Worm (Caenorhabditis elegans) whole organism, midembryonic: ENCODE data around the gene srj-32.
"Not testable (repeated sequence)": the region's sequence is repeated elsewhere in the genome, so short reads cannot be mapped to it uniquely, and the experiment has no call there.

Experiments used
- T22C8.4 ChIP-seq: fragments of 200-800 bp; sonication (Bioruptor generic); IDR thresholded peaks from 2 replicates; pipeline ENCODE4 v1.3.6; 2022; ENCODE audit warnings: missing genetic modification characterization, missing compliant biosample characterization
- cog-1 ChIP-seq: sonication (generic microtip); optimal IDR thresholded peaks from 2 replicates; lab custom pipeline; 2016; ENCODE audit warnings: missing genetic modification characterization, missing compliant biosample characterization
- flt-1 ChIP-seq: fragments of 200-800 bp; sonication (Bioruptor generic); IDR thresholded peaks from 2 replicates; pipeline ENCODE4 v1.3.6; 2022; ENCODE audit warnings: missing genetic modification characterization, missing compliant biosample characterization
- klf-2 ChIP-seq: fragments of 200-800 bp; sonication (Bioruptor generic); conservative IDR thresholded peaks from 2 replicates; pipeline ENCODE4 v1.3.6; 2022; ENCODE audit warnings: missing genetic modification reagents, missing genetic modification characterization, missing compliant biosample characterization
- med-1 ChIP-seq: sonication (generic microtip); optimal IDR thresholded peaks from 2 replicates; lab custom pipeline; 2017; ENCODE audit warnings: missing genetic modification characterization, mild to moderate bottlenecking, missing compliant biosample characterization, antibody characterized with exemption, missing genetic modification reagents; ENCODE audit not compliant: insufficient read depth
- ref-1 ChIP-seq: fragments of 200-800 bp; sonication (Bioruptor generic); conservative IDR thresholded peaks from 2 replicates; pipeline ENCODE4 v1.3.6; 2022; ENCODE audit warnings: missing genetic modification reagents, missing genetic modification characterization, missing compliant biosample characterization
- tab-1 ChIP-seq: fragments of 200-800 bp; sonication (Bioruptor generic); IDR thresholded peaks from 2 replicates; pipeline ENCODE4 v1.3.6; 2022; ENCODE audit warnings: missing genetic modification characterization, missing compliant biosample characterization
- ztf-23 ChIP-seq: fragments of 200-800 bp; sonication (Bioruptor generic); IDR thresholded peaks from 2 replicates; pipeline ENCODE4 v1.3.6; 2022; ENCODE audit warnings: missing genetic modification reagents, missing genetic modification characterization, missing compliant biosample characterization
- ztf-29 ChIP-seq: fragments of 200-800 bp; sonication (Bioruptor generic); IDR thresholded peaks from 2 replicates; pipeline ENCODE4 v1.3.6; 2022; ENCODE audit warnings: missing genetic modification reagents, missing genetic modification characterization, missing compliant biosample characterization

The srj-32 gene

DNA sequence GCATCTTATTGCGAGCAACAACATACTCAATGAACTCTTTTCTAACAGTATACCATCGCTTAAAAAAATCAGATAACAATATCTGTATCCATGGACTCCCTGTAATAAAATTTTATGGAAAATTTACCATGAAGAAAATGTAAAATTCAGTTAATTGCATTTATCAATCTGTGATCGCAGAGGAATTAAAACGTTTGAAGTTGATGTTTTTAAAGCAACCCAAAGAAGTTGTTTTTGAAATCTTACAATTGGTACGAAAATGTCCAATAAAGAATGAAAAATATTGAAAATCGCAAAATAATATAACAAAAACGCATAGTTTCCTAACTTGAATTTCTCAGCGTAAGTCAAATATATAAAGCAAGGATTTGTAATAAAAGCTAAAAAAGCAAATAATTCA lies at the start of gene srj-32:
Gene srj-32 (minus strand): TSS at position 101 of the 400 bp plus-strand sequence.
- no peak for TF ChIP-seq flt-1
- no peak for TF ChIP-seq ref-1 (GFP tag; lab: Robert Waterston, UW)

DNA sequence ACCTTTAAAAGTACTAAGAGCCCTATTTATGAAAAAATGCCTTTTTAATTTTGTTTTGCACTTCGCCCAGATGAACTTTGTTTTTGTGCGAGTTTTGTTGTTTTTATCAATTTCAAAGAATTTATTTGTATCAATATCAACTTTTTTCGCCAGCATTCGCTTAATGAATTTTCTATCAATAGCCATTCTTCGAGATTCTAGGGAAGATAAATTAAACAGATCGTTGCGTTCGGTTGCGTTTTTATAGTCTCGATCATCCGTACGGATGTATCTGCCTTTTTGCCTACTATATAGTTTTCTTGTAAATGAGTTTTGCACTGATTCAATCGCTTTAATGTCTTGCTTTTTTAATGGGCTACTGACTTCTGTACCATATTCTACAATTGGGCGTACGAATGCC lies 48.3 kb upstream of the srj-32 start, which contains the start of gene nhr-147:
Gene nhr-147 (plus strand): TSS at position 301 of the 400 bp plus-strand sequence.
- not testable (repeated sequence) for TF ChIP-seq cog-1 (tag; lab: Kevin White, UChicago); flt-1; med-1 (GFP tag; lab: Kevin White, UChicago)

DNA sequence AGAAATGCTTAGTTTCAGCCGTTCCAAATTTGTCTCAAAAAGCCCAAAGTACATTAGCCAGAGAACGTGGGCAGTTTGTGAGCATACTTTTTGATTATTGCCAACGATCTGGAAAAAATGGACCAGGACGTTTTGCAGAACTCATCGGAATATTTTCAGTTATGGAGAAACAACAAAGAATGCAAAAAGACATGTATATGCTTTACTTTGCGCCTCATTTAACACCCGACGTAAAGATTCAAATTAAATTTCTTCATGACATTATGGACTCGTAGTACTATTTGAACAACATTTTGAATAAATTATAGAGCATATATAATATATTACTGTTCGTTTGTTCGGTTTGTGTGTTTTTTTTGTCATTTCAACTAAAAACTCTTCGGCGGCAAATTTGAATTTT lies 46.4 kb upstream of the srj-32 start, which contains the start of gene srh-244:
Gene srh-244 (plus strand): TSS at position 301 of the 400 bp plus-strand sequence.
- TF ChIP-seq tab-1 (GFP tag; lab: Robert Waterston, UW) (no peak), klf-2 (GFP tag; lab: Robert Waterston, UW) (no peak), cog-1 (tag; lab: Kevin White, UChicago) (no peak), ref-1 (GFP tag; lab: Robert Waterston, UW) (no peak), ztf-23 (GFP tag; lab: Robert Waterston, UW) (no peak), T22C8.4 (GFP tag; lab: Robert Waterston, UW) (no peak), med-1 (GFP tag; lab: Kevin White, UChicago) (no peak), ztf-29 (GFP tag; lab: Robert Waterston, UW) (no peak), flt-1 (no peak)

DNA sequence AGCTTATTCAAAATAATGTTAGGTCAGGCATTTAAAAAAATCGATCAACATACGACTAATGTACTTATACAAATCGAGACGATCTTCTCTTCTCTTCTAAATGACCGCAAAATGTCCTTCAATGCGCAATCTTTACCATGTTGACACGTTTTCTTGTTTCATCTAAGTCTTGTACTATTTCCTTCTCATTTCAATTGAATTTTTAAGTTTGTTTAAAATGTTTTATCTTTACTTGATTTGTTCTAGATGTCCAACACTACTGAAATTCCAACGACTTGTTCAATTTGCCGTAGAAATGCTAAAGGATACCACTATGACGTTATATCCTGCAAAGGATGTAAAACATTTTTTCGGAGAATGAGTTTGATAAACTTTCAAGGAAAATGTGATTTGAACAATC lies 44.8 kb upstream of the srj-32 start, which contains the start of the genes nhr-263 and nhr-148:
Gene nhr-263 (minus strand): TSS at position 101 of the 400 bp plus-strand sequence.
Gene nhr-148 (plus strand): TSS at position 215 of the 400 bp plus-strand sequence.
- no peak for TF ChIP-seq ref-1 (GFP tag; lab: Robert Waterston, UW)
- TF ChIP-seq med-1 (GFP tag; lab: Kevin White, UChicago) = no peak
- TF ChIP-seq T22C8.4 (GFP tag; lab: Robert Waterston, UW) = no peak
- no peak for TF ChIP-seq ztf-29 (GFP tag; lab: Robert Waterston, UW)
- no peak for TF ChIP-seq klf-2 (GFP tag; lab: Robert Waterston, UW)
- TF ChIP-seq cog-1 (tag; lab: Kevin White, UChicago) = no peak
- TF ChIP-seq flt-1 = no peak
- TF ChIP-seq tab-1 (GFP tag; lab: Robert Waterston, UW) = no peak
- no peak for TF ChIP-seq ztf-23 (GFP tag; lab: Robert Waterston, UW)

DNA sequence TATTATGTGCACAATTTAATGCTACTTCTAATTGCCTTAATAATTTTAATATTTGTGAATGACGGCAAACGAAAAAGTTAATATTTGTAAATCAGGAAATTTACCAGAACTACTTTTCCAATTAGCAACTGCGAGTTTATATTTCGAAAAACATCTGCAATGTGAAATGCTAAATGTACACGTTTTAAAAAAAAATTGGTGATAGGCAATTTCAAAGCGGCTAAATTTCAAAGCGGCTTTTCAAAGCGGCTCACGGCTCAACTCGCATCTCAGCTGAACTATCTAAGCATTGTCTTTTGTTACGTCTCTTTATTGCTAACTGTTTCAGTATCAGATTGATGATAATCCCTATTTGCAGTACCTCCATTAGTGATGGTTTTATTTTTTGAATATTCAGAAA lies 42.7 kb upstream of the srj-32 start, which contains the start of gene srh-187:
Gene srh-187 (minus strand): TSS at position 101 of the 400 bp plus-strand sequence.
- no peak for TF ChIP-seq klf-2 (GFP tag; lab: Robert Waterston, UW)
- TF ChIP-seq ztf-29 (GFP tag; lab: Robert Waterston, UW) = no peak
- TF ChIP-seq T22C8.4 (GFP tag; lab: Robert Waterston, UW) = no peak
- no peak for TF ChIP-seq ztf-23 (GFP tag; lab: Robert Waterston, UW)
- no peak for TF ChIP-seq med-1 (GFP tag; lab: Kevin White, UChicago)
- no peak for TF ChIP-seq flt-1
- TF ChIP-seq tab-1 (GFP tag; lab: Robert Waterston, UW) = no peak
- TF ChIP-seq ref-1 (GFP tag; lab: Robert Waterston, UW) = no peak
- no peak for TF ChIP-seq cog-1 (tag; lab: Kevin White, UChicago)

DNA sequence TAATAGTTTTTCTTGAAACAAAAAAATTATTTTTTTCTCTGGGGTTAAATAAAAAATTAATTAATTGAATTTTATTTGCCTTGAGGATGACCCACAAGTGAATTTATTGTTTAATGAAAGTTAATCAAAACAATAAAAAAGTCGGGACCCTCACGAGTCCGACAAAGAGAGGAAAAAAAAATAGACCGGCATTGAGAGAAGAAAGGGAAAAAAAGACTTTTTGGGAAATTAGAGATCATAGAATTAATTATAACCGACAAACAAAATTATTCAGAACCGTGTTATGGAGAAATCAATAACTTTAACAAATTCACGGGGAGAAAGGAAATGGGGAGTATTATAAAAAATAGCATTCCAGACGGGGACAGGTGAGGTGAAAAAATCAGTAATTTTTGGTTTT lies 40.1 kb upstream of the srj-32 start, which contains the start of gene F10G2.7:
Gene F10G2.7 (minus strand): TSS at position 101 of the 400 bp plus-strand sequence.
- not testable (repeated sequence) for TF ChIP-seq ztf-23, ztf-29, ref-1 (GFP tag; lab: Robert Waterston, UW)

DNA sequence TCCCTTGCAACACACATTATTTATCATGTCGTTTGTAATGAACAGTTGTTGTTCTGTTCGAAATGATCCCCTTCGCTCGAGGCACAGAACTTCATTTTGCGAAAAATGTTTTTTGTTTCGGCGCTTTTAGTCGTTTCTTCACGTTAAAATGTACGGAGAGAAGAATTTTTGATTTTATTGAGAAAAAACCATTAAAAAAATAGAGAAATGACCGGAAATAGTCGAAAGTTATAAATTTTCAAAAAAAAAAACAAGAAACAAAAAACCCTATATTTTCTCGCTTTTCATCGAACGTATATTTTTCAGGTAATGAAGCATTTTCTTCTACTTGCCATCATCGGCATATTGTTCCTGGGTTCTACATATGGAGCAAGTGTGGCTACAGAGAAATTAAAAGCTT lies 35.1 kb upstream of the srj-32 start, which contains the start of gene F10G2.1:
Gene F10G2.1 (plus strand): TSS at position 301 of the 400 bp plus-strand sequence.
- TF ChIP-seq ztf-23 (GFP tag; lab: Robert Waterston, UW) (no peak), ref-1 (GFP tag; lab: Robert Waterston, UW) (no peak), klf-2 (GFP tag; lab: Robert Waterston, UW) (no peak), T22C8.4 (GFP tag; lab: Robert Waterston, UW) (no peak), tab-1 (GFP tag; lab: Robert Waterston, UW) (no peak), flt-1 (no peak), ztf-29 (GFP tag; lab: Robert Waterston, UW) (no peak), med-1 (GFP tag; lab: Kevin White, UChicago) (no peak)

DNA sequence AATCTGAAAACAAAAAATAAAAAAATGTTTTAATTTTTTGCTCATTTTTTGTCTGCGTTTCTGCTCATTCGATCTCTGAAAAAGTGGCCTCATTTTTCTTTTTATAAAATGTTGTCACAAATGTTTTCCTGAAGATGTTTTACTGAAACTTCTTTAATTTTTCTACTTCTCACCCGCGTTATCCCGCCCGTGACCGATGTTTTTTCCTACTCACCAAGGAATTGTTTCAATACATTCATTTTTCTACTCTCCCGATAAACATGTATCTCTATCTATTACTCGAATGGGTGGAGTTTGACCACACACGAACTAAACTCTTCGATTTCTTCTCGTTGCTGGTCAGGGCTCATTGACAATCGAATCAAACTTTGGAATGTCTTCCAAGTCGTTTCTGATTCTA lies 33.7 kb upstream of the srj-32 start, which contains the start of gene F10G2.2:
Gene F10G2.2 (plus strand): TSS at position 301 of the 400 bp plus-strand sequence.
- TF ChIP-seq tab-1 (GFP tag; lab: Robert Waterston, UW) (no peak), T22C8.4 (GFP tag; lab: Robert Waterston, UW) (no peak), ztf-23 (GFP tag; lab: Robert Waterston, UW) (no peak), ref-1 (GFP tag; lab: Robert Waterston, UW) (no peak), med-1 (GFP tag; lab: Kevin White, UChicago) (no peak), klf-2 (GFP tag; lab: Robert Waterston, UW) (no peak), ztf-29 (GFP tag; lab: Robert Waterston, UW) (no peak), flt-1 (no peak), cog-1 (tag; lab: Kevin White, UChicago) (no peak)

DNA sequence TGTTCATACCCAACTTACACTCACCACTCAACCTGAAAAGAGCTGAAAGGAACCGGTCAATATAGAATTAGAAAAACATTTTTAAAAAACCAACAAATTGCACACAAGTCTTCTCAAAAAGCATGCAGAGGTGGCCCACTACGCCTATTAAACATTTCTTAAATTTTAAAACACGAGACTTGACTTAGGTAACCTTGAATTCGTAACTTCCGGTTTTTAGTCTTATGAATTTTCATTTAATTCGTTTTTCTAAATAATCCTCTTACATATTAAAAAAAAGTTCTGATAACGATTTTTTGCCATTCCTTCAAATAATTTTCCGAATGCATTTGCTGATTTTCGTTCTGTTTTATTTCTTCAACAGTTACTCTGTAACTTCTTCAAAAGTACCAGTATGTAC lies 30.9 kb upstream of the srj-32 start, which contains the start of gene clec-7:
Gene clec-7 (plus strand): TSS at position 301 of the 400 bp plus-strand sequence.
- TF ChIP-seq cog-1 (tag; lab: Kevin White, UChicago) (no peak), med-1 (GFP tag; lab: Kevin White, UChicago) (no peak), flt-1 (no peak), ref-1 (GFP tag; lab: Robert Waterston, UW) (no peak)
